Worm (Caenorhabditis elegans): ENCODE results near the gene D2023.3.

DNA sequence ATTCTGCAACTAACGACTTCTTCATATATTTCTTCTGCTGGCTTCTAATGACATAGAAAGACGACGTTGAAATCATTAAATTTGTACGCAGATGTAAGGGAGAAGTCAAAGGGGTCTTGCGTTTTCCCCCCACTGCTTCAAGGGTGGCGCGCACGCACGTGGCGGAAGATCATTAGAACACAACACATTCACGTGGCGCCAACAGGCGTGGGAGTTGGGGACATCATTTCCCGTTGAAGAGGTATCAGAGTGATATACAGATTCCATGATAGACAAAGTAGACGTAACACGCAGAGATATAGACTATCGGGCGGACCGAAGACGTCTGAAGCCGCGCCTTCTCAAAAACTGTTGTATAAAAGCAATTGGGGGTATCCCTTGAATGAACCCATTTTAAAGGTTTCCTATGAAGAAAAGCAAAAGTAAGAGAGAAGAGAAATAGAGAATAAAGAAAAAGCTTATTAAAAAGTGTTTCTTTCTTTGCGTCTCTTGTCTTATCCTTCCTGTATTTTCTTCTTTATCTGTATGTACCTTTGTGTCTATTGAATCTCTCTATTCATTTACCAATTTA is 12.5 kb downstream of the D2023.3 start:
- no peak for TF ChIP-seq aly-1 (tag; optimal IDR thresholded peaks at IDR 0.05)
- no peak for TF ChIP-seq F13C5.2 (tag; optimal IDR thresholded peaks at IDR 0.05)
- TF ChIP-seq ama-1 (optimal IDR thresholded peaks at IDR 0.05) = no peak
- no peak for TF ChIP-seq pes-1 (GFP tag; IDR thresholded peaks at IDR 0.05)
- TF ChIP-seq hnd-1 (tag; optimal IDR thresholded peaks at IDR 0.05) = no peak
- TF ChIP-seq tra-4 (tag; optimal IDR thresholded peaks at IDR 0.05) = no peak
